Fruit fly (Drosophila melanogaster) whole organism, pupa: ENCODE results near the gene CG31525.
A peak's percentile ranks its signal among the peaks of the same experiment; 100 is the strongest.

Source experiments
- CG10348 ChIP-seq: fragments of 200-800 bp; sonication (Bioruptor generic); IDR thresholded peaks from 2 replicates; pipeline ENCODE4 v1.3.6; 2022; ENCODE audit warnings: missing biosample characterization, missing genetic modification characterization
- CG17806 ChIP-seq: fragments of 200-800 bp; sonication (Bioruptor generic); optimal IDR thresholded peaks from 2 replicates; lab custom pipeline; 2018; ENCODE audit warnings: missing biosample characterization, mild to moderate bottlenecking, missing genetic modification characterization, moderate library complexity
- CG32121 ChIP-seq: fragments of 200-800 bp; sonication (Bioruptor generic); IDR thresholded peaks from 2 replicates; pipeline ENCODE4 v1.3.6; 2022; ENCODE audit warnings: missing biosample characterization, missing genetic modification characterization
- CG34367 ChIP-seq: fragments of 200-800 bp; sonication (Bioruptor generic); optimal IDR thresholded peaks from 2 replicates; lab custom pipeline; 2018; ENCODE audit warnings: missing biosample characterization, mild to moderate bottlenecking, missing genetic modification characterization
- CG4496 ChIP-seq: fragments of 200-800 bp; sonication (Bioruptor generic); IDR thresholded peaks from 3 replicates; pipeline ENCODE4 v1.3.6; 2022; ENCODE audit warnings: missing biosample characterization, missing genetic modification characterization
- CG9948 ChIP-seq: fragments of 200-800 bp; sonication (Bioruptor generic); optimal IDR thresholded peaks from 2 replicates; lab custom pipeline; 2018; ENCODE audit warnings: missing biosample characterization, mild to moderate bottlenecking, missing genetic modification characterization, moderate library complexity
- EcR ChIP-seq: fragments of 200-800 bp; sonication (Bioruptor generic); optimal IDR thresholded peaks from 3 replicates; lab custom pipeline; 2019; ENCODE audit warnings: missing biosample characterization, missing genetic modification characterization, mild to moderate bottlenecking, moderate library complexity, missing genetic modification reagents
- Ets98B ChIP-seq: fragments of 200-800 bp; sonication (Bioruptor generic); IDR thresholded peaks from 2 replicates; pipeline ENCODE4 v1.3.6; 2022; ENCODE audit warnings: missing biosample characterization, missing genetic modification characterization
- Pif1A ChIP-seq: fragments of 200-800 bp; sonication (Bioruptor generic); optimal IDR thresholded peaks from 3 replicates; lab custom pipeline; 2016; ENCODE audit warnings: missing biosample characterization, missing genetic modification characterization

DNA sequence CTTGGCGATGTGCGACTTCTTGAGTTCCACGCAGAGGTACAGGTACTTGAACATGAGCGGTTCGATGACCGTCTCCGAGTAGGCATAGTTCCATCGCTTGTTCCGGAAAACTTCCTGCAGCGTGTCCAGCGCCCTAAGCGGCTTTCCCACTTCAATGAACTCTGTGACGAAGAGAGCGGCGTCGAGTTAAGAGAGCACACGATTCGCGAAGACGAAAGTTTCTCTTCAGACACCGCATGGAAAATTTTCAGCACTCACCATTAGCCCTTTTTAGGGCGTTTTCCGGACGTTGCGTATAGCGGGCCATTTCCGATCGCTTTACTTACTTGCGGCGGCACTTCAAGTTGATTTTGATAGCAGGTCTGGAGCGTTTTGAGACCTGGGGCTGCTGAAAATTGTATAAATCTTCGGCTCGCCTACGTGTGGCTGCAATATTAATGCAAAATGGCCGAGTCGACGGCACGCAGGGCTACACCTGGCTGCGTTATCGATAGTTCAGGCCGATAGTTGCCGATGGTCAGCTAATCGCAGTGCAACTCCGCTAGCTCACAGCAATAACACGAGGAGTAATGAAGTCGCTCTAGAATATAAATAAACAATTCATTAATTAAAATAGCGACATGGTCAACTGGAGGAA lies 6.7 kb downstream of the CG31525 start, which contains the start of the genes eIF3a and CG1074:
- no peak for TF ChIP-seq CG10348
- TF ChIP-seq CG4496 (GFP tag; lab: Robert Waterston, UW) = peak; percentile 65
- peak; percentile 76 for TF ChIP-seq EcR (GFP tag; lab: Kevin White, UChicago)
- TF ChIP-seq Ets98B (GFP tag; lab: Robert Waterston, UW) = 0 out of 2 replicates have a peak, but pooled peaks have one; percentile 48
- no peak for TF ChIP-seq CG17806 (tag; lab: Kevin White, UChicago)
- TF ChIP-seq Pif1A (GFP tag; lab: Kevin White, UChicago) = no peak
- peak; percentile 44 for TF ChIP-seq CG32121 (GFP tag; lab: Robert Waterston, UW)
- TF ChIP-seq CG9948 (tag; lab: Kevin White, UChicago) = no peak
- no peak for TF ChIP-seq CG34367
